Worm (Caenorhabditis elegans): ENCODE results near the gene acl-2.

DNA sequence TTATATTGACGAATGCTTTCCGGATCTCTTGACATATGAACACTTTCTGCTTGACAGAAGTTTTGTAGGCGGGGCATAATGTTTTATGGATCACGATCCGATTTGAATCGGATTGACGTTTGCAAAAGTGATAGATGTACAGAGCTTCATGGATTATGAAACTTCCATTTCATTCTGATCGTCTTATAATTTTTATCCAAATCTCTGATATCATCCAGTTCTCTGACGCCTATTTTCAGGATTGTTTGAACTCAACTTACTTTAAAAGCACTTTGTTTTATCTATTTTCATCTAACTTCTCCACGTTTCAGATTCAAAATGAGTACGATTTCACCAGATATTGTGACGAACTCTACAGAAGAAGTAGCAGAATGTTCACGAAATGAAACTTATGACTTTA, 35.9 kb upstream of the acl-2 start, which contains the start of gene npr-39:
- TF ChIP-seq nhr-12 (tag; optimal IDR thresholded peaks at IDR 0.05), result no peak
- no peak for TF ChIP-seq unc-62 (GFP tag; optimal IDR thresholded peaks at IDR 0.05)
- no peak for TF ChIP-seq ces-1 (GFP tag; optimal IDR thresholded peaks at IDR 0.05)
- TF ChIP-seq ceh-39 (tag; optimal IDR thresholded peaks at IDR 0.05), result no peak
